Worm (Caenorhabditis elegans) whole organism, L4 larva: ENCODE results near the gene F53H2.1.
A peak's percentile ranks its signal among the peaks of the same experiment; 100 is the strongest.

Experiments
- D1046.2 ChIP-seq: fragments of 200-800 bp; sonication (Bioruptor generic); IDR thresholded peaks from 2 replicates; pipeline ENCODE4 v1.3.6; 2022; ENCODE audit warnings: missing genetic modification characterization, missing compliant biosample characterization
- F10B5.3 ChIP-seq: sonication (generic microtip); optimal IDR thresholded peaks from 2 replicates; lab custom pipeline; 2016; ENCODE audit warnings: mild to moderate bottlenecking, missing genetic modification characterization, missing compliant biosample characterization
- F37D6.2 ChIP-seq: sonication (generic microtip); optimal IDR thresholded peaks from 2 replicates; lab custom pipeline; 2016; ENCODE audit warnings: mild to moderate bottlenecking, missing genetic modification characterization, missing compliant biosample characterization
- T20F7.1 ChIP-seq: fragments of 200-800 bp; sonication (Bioruptor generic); optimal IDR thresholded peaks from 2 replicates; lab custom pipeline; 2018; ENCODE audit warnings: mild to moderate bottlenecking, missing genetic modification characterization, missing compliant biosample characterization
- Y105C5A.15 ChIP-seq: fragments of 200-800 bp; sonication (Bioruptor generic); IDR thresholded peaks from 2 replicates; pipeline ENCODE4 v1.3.6; 2022; ENCODE audit warnings: missing genetic modification characterization, missing compliant biosample characterization
- Y48G9A.11 ChIP-seq: fragments of 200-800 bp; sonication (Bioruptor generic); IDR thresholded peaks from 2 replicates; pipeline ENCODE4 v1.3.6; 2022; ENCODE audit warnings: missing genetic modification reagents, missing genetic modification characterization, missing compliant biosample characterization
- Y5F2A.4 ChIP-seq: fragments of 200-800 bp; sonication (Bioruptor generic); optimal IDR thresholded peaks from 2 replicates; lab custom pipeline; 2018; ENCODE audit warnings: mild to moderate bottlenecking, missing genetic modification characterization, missing compliant biosample characterization
- aha-1 ChIP-seq: fragments of 150-350 bp; peaks from one replicate; lab custom pipeline; 2014; ENCODE audit warnings: missing biosample characterization, missing genetic modification characterization
- ceh-82 ChIP-seq: sonication (generic microtip); optimal IDR thresholded peaks from 2 replicates; lab custom pipeline; 2017; ENCODE audit warnings: missing biosample characterization, missing genetic modification characterization
- cey-2 ChIP-seq: sonication (generic microtip); optimal IDR thresholded peaks from 3 replicates; lab custom pipeline; 2017; ENCODE audit warnings: missing genetic modification characterization, mild to moderate bottlenecking, missing compliant biosample characterization, antibody characterized with exemption, borderline replicate concordance; ENCODE audit not compliant: insufficient read depth
- ctbp-1 ChIP-seq: fragments of 200-800 bp; sonication (Bioruptor generic); IDR thresholded peaks from 2 replicates; pipeline ENCODE4 v1.3.6; 2022; ENCODE audit warnings: missing genetic modification reagents, missing genetic modification characterization, missing compliant biosample characterization
- daf-16 ChIP-seq, 3 experiments: sonication (generic microtip); optimal IDR thresholded peaks; 2 replicates each; lab custom pipeline; 2016 to 2017; ENCODE audit warnings: missing genetic modification characterization in 3 of 3, missing genetic modification reagents in 3 of 3, mild to moderate bottlenecking in 2 of 3, missing compliant biosample characterization in 2 of 3, missing biosample characterization in 1 of 3, moderate library complexity in 1 of 3
- dmd-6 ChIP-seq: fragments of 200-800 bp; sonication (Bioruptor generic); IDR thresholded peaks from 2 replicates; pipeline ENCODE4 v1.3.6; 2022; ENCODE audit warnings: missing genetic modification reagents, missing genetic modification characterization, missing compliant biosample characterization
- dmd-8 ChIP-seq: fragments of 200-800 bp; sonication (Bioruptor generic); IDR thresholded peaks from 2 replicates; pipeline ENCODE4 v1.3.6; 2022; ENCODE audit warnings: missing genetic modification characterization, missing compliant biosample characterization
- dmd-9 ChIP-seq: fragments of 200-800 bp; sonication (Bioruptor generic); IDR thresholded peaks from 2 replicates; pipeline ENCODE4 v1.3.6; 2022; ENCODE audit warnings: missing genetic modification reagents, missing genetic modification characterization, missing compliant biosample characterization
- duxl-1 ChIP-seq: sonication (generic microtip); optimal IDR thresholded peaks from 2 replicates; lab custom pipeline; 2016; ENCODE audit warnings: mild to moderate bottlenecking, missing genetic modification characterization, moderate library complexity, missing compliant biosample characterization; ENCODE audit not compliant: poor library complexity
- dve-1 ChIP-seq: sonication (generic microtip); optimal IDR thresholded peaks from 2 replicates; lab custom pipeline; 2017; ENCODE audit warnings: antibody characterized with exemption, mild to moderate bottlenecking, missing genetic modification characterization, missing compliant biosample characterization; ENCODE audit not compliant: insufficient read depth
- egl-43 ChIP-seq: fragments of 200-800 bp; sonication (Bioruptor generic); IDR thresholded peaks from 2 replicates; pipeline ENCODE4 v1.3.6; 2022; ENCODE audit warnings: missing genetic modification reagents, missing genetic modification characterization, missing compliant biosample characterization
- fkh-10 ChIP-seq: fragments of 150-350 bp; optimal IDR thresholded peaks from 2 replicates; lab custom pipeline; 2014; ENCODE audit warnings: missing biosample characterization, missing genetic modification reagents, missing genetic modification characterization
- hlh-11 ChIP-seq: fragments of 200-800 bp; sonication (Bioruptor generic); optimal IDR thresholded peaks from 2 replicates; lab custom pipeline; 2018; ENCODE audit warnings: mild to moderate bottlenecking, missing genetic modification characterization, missing compliant biosample characterization
- hlh-30 ChIP-seq: sonication (generic microtip); optimal IDR thresholded peaks from 2 replicates; lab custom pipeline; 2017; ENCODE audit warnings: antibody characterized with exemption, mild to moderate bottlenecking, missing genetic modification characterization, missing compliant biosample characterization; ENCODE audit not compliant: insufficient read depth
- hmg-1.1 ChIP-seq: fragments of 200-800 bp; sonication (Bioruptor generic); IDR thresholded peaks from 2 replicates; pipeline ENCODE4 v1.3.6; 2022; ENCODE audit warnings: missing genetic modification reagents, missing genetic modification characterization, missing compliant biosample characterization
- lin-29 ChIP-seq: fragments of 200-800 bp; sonication (Bioruptor generic); IDR thresholded peaks from 2 replicates; pipeline ENCODE4 v1.3.6; 2022; ENCODE audit warnings: missing genetic modification reagents, missing genetic modification characterization, missing compliant biosample characterization
- lsy-2 ChIP-seq, 2 experiments: fragments of 150-350 bp in 1 of 2; sonication (generic microtip) in 1 of 2; optimal IDR thresholded peaks; 2 replicates each; lab custom pipeline; 2014 to 2017; ENCODE audit warnings: missing biosample characterization in 2 of 2, missing genetic modification characterization in 2 of 2
- mdl-1 ChIP-seq, 2 experiments: fragments of 150-350 bp in 1 of 2; sonication (generic microtip) in 1 of 2; optimal IDR thresholded peaks; 2 replicates each; lab custom pipeline; 2014 to 2017; ENCODE audit warnings: missing biosample characterization in 2 of 2, missing genetic modification characterization in 2 of 2
- mdt-29 ChIP-seq: fragments of 200-800 bp; sonication (Bioruptor generic); IDR thresholded peaks from 2 replicates; pipeline ENCODE4 v1.3.6; 2022; ENCODE audit warnings: missing genetic modification reagents, missing genetic modification characterization, missing compliant biosample characterization
- mep-1 ChIP-seq: fragments of 150-350 bp; sonication (generic microtip); optimal IDR thresholded peaks from 3 replicates; lab custom pipeline; 2014; ENCODE audit warnings: missing biosample characterization, missing genetic modification characterization
- mxl-3 ChIP-seq: fragments of 200-800 bp; sonication (Bioruptor generic); optimal IDR thresholded peaks from 2 replicates; lab custom pipeline; 2018; ENCODE audit warnings: mild to moderate bottlenecking, missing genetic modification characterization, missing compliant biosample characterization
- nhr-102 ChIP-seq: sonication (generic microtip); optimal IDR thresholded peaks from 2 replicates; lab custom pipeline; 2016; ENCODE audit warnings: mild to moderate bottlenecking, missing genetic modification characterization, moderate library complexity, missing compliant biosample characterization
- nhr-237 ChIP-seq: sonication (generic microtip); optimal IDR thresholded peaks from 2 replicates; lab custom pipeline; 2017; ENCODE audit warnings: missing biosample characterization, missing genetic modification characterization
- nhr-25 ChIP-seq: sonication (generic microtip); optimal IDR thresholded peaks from 2 replicates; lab custom pipeline; 2017; ENCODE audit warnings: missing genetic modification characterization, mild to moderate bottlenecking, missing compliant biosample characterization, antibody characterized with exemption, moderate library complexity, borderline replicate concordance; ENCODE audit not compliant: insufficient read depth
- nhr-28 ChIP-seq: fragments of 150-350 bp; optimal IDR thresholded peaks from 2 replicates; lab custom pipeline; 2014; ENCODE audit warnings: missing biosample characterization, missing genetic modification characterization
- nhr-41 ChIP-seq: fragments of 200-800 bp; sonication (Bioruptor generic); IDR thresholded peaks from 2 replicates; pipeline ENCODE4 v1.3.6; 2022; ENCODE audit warnings: missing genetic modification reagents, missing genetic modification characterization, missing compliant biosample characterization
- nhr-42 ChIP-seq: fragments of 200-800 bp; sonication (Bioruptor generic); IDR thresholded peaks from 2 replicates; pipeline ENCODE4 v1.3.6; 2022; ENCODE audit warnings: missing genetic modification characterization, missing compliant biosample characterization
- php-3 ChIP-seq: fragments of 200-800 bp; sonication (Bioruptor generic); IDR thresholded peaks from 2 replicates; pipeline ENCODE4 v1.3.6; 2022; ENCODE audit warnings: missing genetic modification reagents, missing genetic modification characterization, missing compliant biosample characterization
- saeg-2 ChIP-seq: fragments of 200-800 bp; sonication (Bioruptor generic); IDR thresholded peaks from 2 replicates; pipeline ENCODE4 v1.3.6; 2022; ENCODE audit warnings: missing genetic modification reagents, missing genetic modification characterization, missing compliant biosample characterization
- snpc-4 ChIP-seq: fragments of 150-350 bp; optimal IDR thresholded peaks from 2 replicates; lab custom pipeline; 2014; ENCODE audit warnings: missing biosample characterization, missing genetic modification characterization
- unc-39 ChIP-seq: sonication (generic microtip); optimal IDR thresholded peaks from 2 replicates; lab custom pipeline; 2017; ENCODE audit warnings: missing biosample characterization, missing genetic modification characterization
- unc-62 ChIP-seq, 3 experiments: fragments of 150-350 bp in 1 of 3; sonication (generic microtip); optimal IDR thresholded peaks in 2 of 3; peaks in 1 of 3; 1 replicate in 1 of 3; 2 replicates in 2 of 3; lab custom pipeline; 2014 to 2017; ENCODE audit warnings: missing biosample characterization in 3 of 3, missing genetic modification characterization in 3 of 3, missing genetic modification reagents in 3 of 3, missing genotype in 1 of 3
- vab-7 ChIP-seq: fragments of 200-800 bp; sonication (Bioruptor generic); IDR thresholded peaks from 2 replicates; pipeline ENCODE4 v1.3.6; 2022; ENCODE audit warnings: missing genetic modification reagents, missing genetic modification characterization, missing compliant biosample characterization
- zip-11 ChIP-seq: fragments of 200-800 bp; sonication (Bioruptor generic); IDR thresholded peaks from 2 replicates; pipeline ENCODE4 v1.3.6; 2022; ENCODE audit warnings: missing genetic modification characterization, missing compliant biosample characterization
- zip-2 ChIP-seq: fragments of 150-350 bp; optimal IDR thresholded peaks from 2 replicates; lab custom pipeline; 2014; ENCODE audit warnings: missing biosample characterization, missing genetic modification characterization

F53H2.1 gene

DNA sequence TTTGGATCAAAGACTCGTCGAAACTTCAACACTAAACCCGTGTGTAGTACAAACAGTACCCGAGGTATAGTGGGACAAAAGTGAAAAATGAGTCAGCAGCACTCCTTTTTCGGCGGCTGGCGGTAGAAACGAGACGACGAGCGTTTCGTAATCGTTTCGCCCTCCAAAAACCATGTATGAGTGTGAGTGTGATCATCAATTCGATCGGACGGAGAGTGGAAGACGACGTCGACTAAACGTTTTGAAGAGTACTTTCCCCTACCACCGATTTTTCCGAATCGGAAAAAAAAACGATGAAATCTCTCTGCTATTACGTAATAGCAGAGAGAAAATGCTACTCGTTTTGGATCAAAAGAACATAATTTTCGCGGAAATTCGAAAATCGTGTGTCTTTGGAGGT is 27.9 kb downstream of the F53H2.1 start:
- 0 out of 2 replicates have a peak, but pooled peaks have one; percentile 29 for TF ChIP-seq hmg-1.1 (GFP tag; lab: Robert Waterston, UW)
- TF ChIP-seq hlh-11 (tag; lab: Kevin White, UChicago): peak; percentile 9
- TF ChIP-seq dve-1 (tag; lab: Kevin White, UChicago): peak; percentile 11
- TF ChIP-seq nhr-25 (tag; lab: Kevin White, UChicago): peak; percentile 56
- TF ChIP-seq mep-1 (tag; lab: Kevin White, UChicago): peak; percentile 35
- no peak for TF ChIP-seq daf-16 (GFP tag; optimal IDR thresholded peaks at IDR 0.05; lab: Kevin White, UChicago)
- peak; percentile 26 for TF ChIP-seq daf-16 (tag; optimal IDR thresholded peaks at IDR 0.05; lab: Kevin White, UChicago)
- TF ChIP-seq F10B5.3: no peak
- TF ChIP-seq mxl-3 (GFP tag; lab: Kevin White, UChicago): peak; percentile 39
- TF ChIP-seq nhr-28: peak; percentile 51
- TF ChIP-seq dmd-6 (GFP tag; lab: Robert Waterston, UW): no peak
- TF ChIP-seq hlh-30: peak; percentile 41
- peak in 1 of 2 experiments; percentile 73 for TF ChIP-seq unc-62 (GFP tag; optimal IDR thresholded peaks at IDR 0.05 in 1 of 2; lab: Kevin White, UChicago)
- TF ChIP-seq unc-62 (tag; optimal IDR thresholded peaks at IDR 0.05; lab: Kevin White, UChicago): no peak
- TF ChIP-seq lsy-2 (tag; optimal IDR thresholded peaks at IDR 0.05; lab: Kevin White, UChicago): no peak
- no peak for TF ChIP-seq fkh-10

DNA sequence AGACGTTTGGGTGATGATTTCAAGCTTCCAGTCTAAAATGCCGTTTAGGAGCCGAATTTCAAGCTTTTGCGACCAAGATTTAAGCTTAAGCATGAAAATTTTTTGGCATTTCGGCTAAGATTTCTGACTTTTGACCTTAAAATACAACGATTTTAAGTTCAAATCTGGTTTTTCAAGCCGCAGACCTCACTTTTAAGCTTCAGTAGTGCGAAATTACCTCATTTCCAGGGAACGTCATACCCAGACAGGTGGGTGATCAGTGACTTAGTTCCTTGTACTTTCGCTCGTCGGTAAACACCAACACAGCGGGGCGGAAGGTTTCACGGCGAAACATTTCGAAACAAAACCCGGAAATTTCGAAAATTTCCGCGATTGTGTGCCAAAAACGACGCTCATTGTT is 28.8 kb downstream of the F53H2.1 start:
- TF ChIP-seq aha-1: peak; percentile 75
- TF ChIP-seq Y105C5A.15: no peak
- TF ChIP-seq dmd-9 (GFP tag; lab: Robert Waterston, UW): no peak
- no peak for TF ChIP-seq nhr-41
- TF ChIP-seq cey-2: no peak

DNA sequence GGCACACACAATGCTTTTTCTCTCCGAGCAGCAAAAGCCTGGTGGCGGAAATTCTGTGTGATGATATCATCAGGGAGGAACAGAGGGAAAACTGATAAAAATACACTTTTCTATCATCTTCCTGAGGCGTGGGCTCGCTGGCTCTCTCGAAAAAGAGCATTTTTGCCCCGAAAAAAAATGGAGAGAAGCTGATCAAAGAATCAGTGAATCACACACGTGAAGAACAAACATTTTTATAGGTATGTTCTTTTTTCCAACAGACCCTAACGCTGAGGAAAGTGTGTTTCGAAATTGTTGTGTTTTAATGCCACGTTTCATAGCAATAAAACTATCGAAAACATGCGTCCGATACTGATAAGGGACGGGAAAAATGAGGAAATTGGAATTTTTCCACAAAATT is 29.3 kb downstream of the F53H2.1 start:
- TF ChIP-seq mdl-1 (tag; optimal IDR thresholded peaks at IDR 0.05; lab: Kevin White, UChicago) (peak in 1 of 2 experiments; percentile 27), F37D6.2 (tag; lab: Kevin White, UChicago) (no peak), daf-16 (GFP tag; optimal IDR thresholded peaks at IDR 0.05; lab: Kevin White, UChicago) (no peak), daf-16 (tag; optimal IDR thresholded peaks at IDR 0.05; lab: Kevin White, UChicago) (peak; percentile 84), dve-1 (tag; lab: Kevin White, UChicago) (peak; percentile 49), hlh-11 (tag; lab: Kevin White, UChicago) (peak; percentile 63), nhr-28 (peak; percentile 21), T20F7.1 (GFP tag; lab: Kevin White, UChicago) (no peak), php-3 (GFP tag; lab: Robert Waterston, UW) (peak; percentile 78), dmd-6 (GFP tag; lab: Robert Waterston, UW) (peak; percentile 24; the same call in 1 of the 2 replicates), saeg-2 (GFP tag; lab: Robert Waterston, UW) (no peak), hlh-30 (peak; percentile 36), unc-62 (GFP tag; optimal IDR thresholded peaks at IDR 0.05 in 1 of 2; lab: Kevin White, UChicago) (peak in 1 of 2 experiments; percentile 52), unc-62 (tag; optimal IDR thresholded peaks at IDR 0.05; lab: Kevin White, UChicago) (no peak)

DNA sequence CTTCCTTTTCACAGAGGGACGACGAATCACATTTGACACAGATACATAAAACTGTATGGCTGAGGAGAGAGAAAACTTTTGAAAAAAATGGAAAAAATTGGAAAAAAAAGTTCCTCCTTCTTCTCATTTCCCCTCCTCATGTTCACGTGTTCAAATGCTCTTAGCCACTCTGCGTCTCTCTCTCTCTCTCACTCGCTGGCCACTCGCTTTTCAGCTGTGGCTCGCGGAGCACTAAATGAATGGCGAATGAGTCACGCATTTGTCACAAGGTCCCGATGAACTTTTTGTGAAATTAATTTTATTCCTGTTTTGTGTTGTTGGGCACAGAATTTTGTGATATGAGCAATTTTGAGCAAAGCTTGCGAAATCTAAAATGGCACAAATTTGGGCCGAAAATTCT is 30.3 kb downstream of the F53H2.1 start:
- TF ChIP-seq duxl-1 (tag; lab: Kevin White, UChicago): no peak
- no peak for TF ChIP-seq dmd-8 (GFP tag; lab: Robert Waterston, UW)
- no peak for TF ChIP-seq mdt-29
- TF ChIP-seq ceh-82 (tag; lab: Kevin White, UChicago): no peak
- TF ChIP-seq unc-62 (GFP tag; optimal IDR thresholded peaks at IDR 0.05 in 1 of 2; lab: Kevin White, UChicago): no peak
- no peak for TF ChIP-seq unc-62 (tag; optimal IDR thresholded peaks at IDR 0.05; lab: Kevin White, UChicago)
- TF ChIP-seq zip-2: no peak
- TF ChIP-seq nhr-42: no peak
- TF ChIP-seq Y48G9A.11 (GFP tag; lab: Robert Waterston, UW): no peak
- TF ChIP-seq zip-11: no peak
- TF ChIP-seq lin-29 (GFP tag; lab: Robert Waterston, UW): no peak
- TF ChIP-seq D1046.2 (GFP tag; lab: Robert Waterston, UW): no peak
- no peak for TF ChIP-seq egl-43 (GFP tag; lab: Robert Waterston, UW)
- no peak for TF ChIP-seq ctbp-1 (GFP tag; lab: Robert Waterston, UW)
- no peak for TF ChIP-seq nhr-102 (tag; lab: Kevin White, UChicago)
- peak; percentile 48 for TF ChIP-seq dmd-6 (GFP tag; lab: Robert Waterston, UW)
- TF ChIP-seq unc-39: no peak
- no peak for TF ChIP-seq snpc-4 (tag; lab: Kevin White, UChicago)
- peak; percentile 98 for TF ChIP-seq hlh-30
- TF ChIP-seq vab-7: no peak
- TF ChIP-seq nhr-237 (tag; lab: Kevin White, UChicago): no peak
- no peak for TF ChIP-seq Y5F2A.4 (GFP tag; lab: Kevin White, UChicago)
- TF ChIP-seq cey-2: no peak
- TF ChIP-seq aha-1: peak; percentile 44
